Fruit fly (Drosophila melanogaster): ENCODE data around the gene CG31051.

dm6 chr3R:28562654-28563198, 42.4 kb upstream of the CG31051 start:
- no peak for TF ChIP-seq CG8478 (optimal IDR thresholded peaks at IDR 0.05)
- TF ChIP-seq CTCF (optimal IDR thresholded peaks at IDR 0.05), result no peak
